Worm (Caenorhabditis elegans): Measurements from ENCODE around the gene cyp-14A5.

Gene cyp-14A5

ce11 chrV:5403938-5404337 lies 19.1 kb downstream of the cyp-14A5 start:
- TF ChIP-seq pha-4 (tag; optimal IDR thresholded peaks at IDR 0.05): no peak
- no peak for TF ChIP-seq ceh-16 (tag; optimal IDR thresholded peaks at IDR 0.05)
- no peak for TF ChIP-seq ceh-82 (tag; optimal IDR thresholded peaks at IDR 0.05)
- no peak for TF ChIP-seq elt-2 (tag; optimal IDR thresholded peaks at IDR 0.05)
- TF ChIP-seq nhr-77 (tag; optimal IDR thresholded peaks at IDR 0.05): no peak
- no peak for TF ChIP-seq ztf-4 (tag; optimal IDR thresholded peaks at IDR 0.05)

ce11 chrV:5392993-5393628 lies 30.0 kb downstream of the cyp-14A5 start, which contains the start of gene C35A11.4:
C35A11.4 (minus strand) TSS chrV:5393148.
- peak; percentile 99 for TF ChIP-seq elt-2 (tag; optimal IDR thresholded peaks at IDR 0.05)
- TF ChIP-seq nhr-12 (tag; optimal IDR thresholded peaks at IDR 0.05): no peak
- peak; percentile 79 for TF ChIP-seq pqm-1 (tag; optimal IDR thresholded peaks at IDR 0.05)
- no peak for TF ChIP-seq aly-2 (tag; optimal IDR thresholded peaks at IDR 0.05)
- peak; percentile 16 for TF ChIP-seq egl-27 (tag; optimal IDR thresholded peaks at IDR 0.05)
- TF ChIP-seq eor-1 (tag; optimal IDR thresholded peaks at IDR 0.05): no peak
- TF ChIP-seq elt-3 (tag; optimal IDR thresholded peaks at IDR 0.05): no peak

ce11 chrV:5385914-5386493 lies 37.1 kb downstream of the cyp-14A5 start, which contains the start of gene C35A11.2:
C35A11.2 (plus strand) TSS chrV:5386299.
- TF ChIP-seq nhr-77 (tag; optimal IDR thresholded peaks at IDR 0.05) (no peak), daf-12 (tag; optimal IDR thresholded peaks at IDR 0.05) (no peak), nhr-76 (tag; optimal IDR thresholded peaks at IDR 0.05) (no peak), nhr-23 (tag; optimal IDR thresholded peaks at IDR 0.05) (peak; percentile 73), lin-15B (tag; optimal IDR thresholded peaks at IDR 0.05) (peak; percentile 6), ceh-16 (tag; optimal IDR thresholded peaks at IDR 0.05) (no peak), egl-27 (tag; optimal IDR thresholded peaks at IDR 0.05) (no peak), fkh-10 (GFP tag; optimal IDR thresholded peaks at IDR 0.05) (no peak), snpc-4 (tag; optimal IDR thresholded peaks at IDR 0.05) (no peak), nhr-25 (tag; optimal IDR thresholded peaks at IDR 0.05) (no peak), eor-1 (tag; optimal IDR thresholded peaks at IDR 0.05) (no peak), ama-1 (optimal IDR thresholded peaks at IDR 0.05) (no peak), R02D3.7 (tag; optimal IDR thresholded peaks at IDR 0.05) (no peak)

ce11 chrV:5372118-5372517 lies 51.0 kb downstream of the cyp-14A5 start, which contains the start of gene C35A11.3:
C35A11.3 (plus strand) TSS chrV:5372418.
- TF ChIP-seq ceh-16 (tag; optimal IDR thresholded peaks at IDR 0.05) (no peak), mdl-1 (tag; optimal IDR thresholded peaks at IDR 0.05) (no peak), nhr-11 (tag; optimal IDR thresholded peaks at IDR 0.05) (no peak), nhr-76 (tag; optimal IDR thresholded peaks at IDR 0.05) (no peak), fkh-2 (tag; optimal IDR thresholded peaks at IDR 0.05) (no peak), R02D3.7 (tag; optimal IDR thresholded peaks at IDR 0.05) (no peak), nhr-12 (tag; optimal IDR thresholded peaks at IDR 0.05) (no peak), lin-39 (tag; optimal IDR thresholded peaks at IDR 0.05) (no peak), nhr-77 (tag; optimal IDR thresholded peaks at IDR 0.05) (no peak), skn-1 (tag; optimal IDR thresholded peaks at IDR 0.05) (no peak), pha-4 (tag; optimal IDR thresholded peaks at IDR 0.05) (no peak), egl-5 (tag; optimal IDR thresholded peaks at IDR 0.05) (no peak)
